Fruit fly (Drosophila melanogaster): ENCODE results near the gene vls.

vls gene

dm6 chr2L:20097105-20097631, 31.7 kb upstream of the vls start, which contains the start of the genes mRpS18B and Kua (continued):
- TF ChIP-seq CG8290 (GFP tag; optimal IDR thresholded peaks at IDR 0.05): no peak
- TF ChIP-seq CG8290 (tag; optimal IDR thresholded peaks at IDR 0.05): peak; percentile 7 to 26
- TF ChIP-seq ftz-f1 (GFP tag; optimal IDR thresholded peaks at IDR 0.05): no peak
- TF ChIP-seq CG4328 (GFP tag; optimal IDR thresholded peaks at IDR 0.05): no peak
- TF ChIP-seq tup (GFP tag; optimal IDR thresholded peaks at IDR 0.05): no peak
- TF ChIP-seq tll (GFP tag; optimal IDR thresholded peaks at IDR 0.05): no peak
- TF ChIP-seq Blimp-1 (GFP tag; optimal IDR thresholded peaks at IDR 0.05): peak; percentile 54
- TF ChIP-seq Vsx1 (GFP tag; optimal IDR thresholded peaks at IDR 0.05): no peak
- no peak for TF ChIP-seq CG14667 (GFP tag; IDR thresholded peaks at IDR 0.05)
- no peak for TF ChIP-seq Taf1 (GFP tag; IDR thresholded peaks at IDR 0.05)
- TF ChIP-seq CG10147 (GFP tag; optimal IDR thresholded peaks at IDR 0.05): peak; percentile 53
- no peak for TF ChIP-seq mirr (GFP tag; optimal IDR thresholded peaks at IDR 0.05)
- TF ChIP-seq CG15601 (tag; optimal IDR thresholded peaks at IDR 0.05): peak; percentile 49
- no peak for TF ChIP-seq CG17912 (GFP tag; optimal IDR thresholded peaks at IDR 0.05)
- TF ChIP-seq CG6854 (GFP tag; optimal IDR thresholded peaks at IDR 0.05): no peak
- TF ChIP-seq repo (GFP tag; optimal IDR thresholded peaks at IDR 0.05): no peak
- TF ChIP-seq Adf1 (GFP tag; IDR thresholded peaks at IDR 0.05): peak; percentile 12; the same call in 1 of the 2 replicates
- peak; percentile 26 for TF ChIP-seq Fer1 (GFP tag; optimal IDR thresholded peaks at IDR 0.05)
- peak; percentile 35 for TF ChIP-seq HHEX (GFP tag; optimal IDR thresholded peaks at IDR 0.05)
- no peak for TF ChIP-seq Atf3 (GFP tag; optimal IDR thresholded peaks at IDR 0.05)
- TF ChIP-seq CG12155 (GFP tag; optimal IDR thresholded peaks at IDR 0.05): peak; percentile 31
- TF ChIP-seq CG17829 (tag; optimal IDR thresholded peaks at IDR 0.05): peak; percentile 63
- peak; percentile 10 for TF ChIP-seq ems (GFP tag; optimal IDR thresholded peaks at IDR 0.05)
- TF ChIP-seq CG17361 (GFP tag; IDR thresholded peaks at IDR 0.05): peak; percentile 77
- peak; percentile 88 for TF ChIP-seq MBD-R2 (GFP tag; IDR thresholded peaks at IDR 0.05)
- TF ChIP-seq Deaf1 (tag; optimal IDR thresholded peaks at IDR 0.05): no peak
- peak; percentile 52 for TF ChIP-seq CG10979 (tag; optimal IDR thresholded peaks at IDR 0.05)
- peak; percentile 78 for TF ChIP-seq gem (tag; optimal IDR thresholded peaks at IDR 0.05)
- no peak for TF ChIP-seq pita (GFP tag; optimal IDR thresholded peaks at IDR 0.05)
- peak; percentile 70 for TF ChIP-seq CG12391 (tag; optimal IDR thresholded peaks at IDR 0.05)
- no peak for TF ChIP-seq CG9609 (GFP tag; optimal IDR thresholded peaks at IDR 0.05)
- TF ChIP-seq CG33557 (GFP tag; optimal IDR thresholded peaks at IDR 0.05): no peak
- TF ChIP-seq PHDP (tag; optimal IDR thresholded peaks at IDR 0.05): peak; percentile 64
- no peak for TF ChIP-seq shn (GFP tag; optimal IDR thresholded peaks at IDR 0.05)
- TF ChIP-seq usp (GFP tag; optimal IDR thresholded peaks at IDR 0.05): no peak
- TF ChIP-seq Fer3 (tag; optimal IDR thresholded peaks at IDR 0.05): peak; percentile 54
- TF ChIP-seq CG8089 (GFP tag; optimal IDR thresholded peaks at IDR 0.05): no peak
- TF ChIP-seq CG18764 (GFP tag; optimal IDR thresholded peaks at IDR 0.05): peak; percentile 1
- TF ChIP-seq Lpt (GFP tag; optimal IDR thresholded peaks at IDR 0.05): no peak
- TF ChIP-seq da (GFP tag; optimal IDR thresholded peaks at IDR 0.05): no peak
- no peak for TF ChIP-seq CG17186 (GFP tag; optimal IDR thresholded peaks at IDR 0.05)
- no peak for TF ChIP-seq ab (GFP tag; optimal IDR thresholded peaks at IDR 0.05)
- no peak for TF ChIP-seq sr (GFP tag; IDR thresholded peaks at IDR 0.05)
- peak; percentile 47 for TF ChIP-seq inv (GFP tag; IDR thresholded peaks at IDR 0.05; ENCODE audit: partially characterized antibody)
- no peak for TF ChIP-seq CG1024 (GFP tag; IDR thresholded peaks at IDR 0.05)
- TF ChIP-seq sug (tag; optimal IDR thresholded peaks at IDR 0.05): peak; percentile 67
- no peak for TF ChIP-seq CG3838 (GFP tag; optimal IDR thresholded peaks at IDR 0.05)
- TF ChIP-seq pho (GFP tag; optimal IDR thresholded peaks at IDR 0.05): no peak
- TF ChIP-seq Camta (GFP tag; optimal IDR thresholded peaks at IDR 0.05): peak; percentile 13
- no peak for TF ChIP-seq kay (GFP tag; optimal IDR thresholded peaks at IDR 0.05)
- TF ChIP-seq CG8478 (optimal IDR thresholded peaks at IDR 0.05): no peak
- TF ChIP-seq CG9797 (GFP tag; optimal IDR thresholded peaks at IDR 0.05): no peak

Measured in whole organism, embryonic.